Fruit fly (Drosophila melanogaster) whole organism, embryonic: ENCODE data around the gene Cyp4d14.

ENCODE experiments used
- Bteb2 ChIP-seq: fragments of 200-800 bp; sonication (Bioruptor generic); optimal IDR thresholded peaks from 2 replicates; lab custom pipeline; 2016; ENCODE audit warnings: missing biosample characterization, missing genetic modification characterization
- CG11695 ChIP-seq: fragments of 200-800 bp; sonication (Bioruptor generic); IDR thresholded peaks from 3 replicates; pipeline ENCODE4 v1.3.6; 2022; ENCODE audit warnings: missing biosample characterization, missing genetic modification characterization
- CG12299 ChIP-seq: fragments of 200-800 bp; sonication (Bioruptor generic); optimal IDR thresholded peaks from 2 replicates; lab custom pipeline; 2018; ENCODE audit warnings: missing biosample characterization, mild to moderate bottlenecking, missing genetic modification characterization
- CG13123 ChIP-seq: fragments of 200-800 bp; sonication (Bioruptor generic); optimal IDR thresholded peaks from 2 replicates; lab custom pipeline; 2016; ENCODE audit warnings: missing biosample characterization, missing genetic modification characterization
- CG15514 ChIP-seq: fragments of 200-800 bp; sonication (Bioruptor generic); optimal IDR thresholded peaks from 3 replicates; lab custom pipeline; 2017; ENCODE audit warnings: missing biosample characterization, missing genetic modification characterization, mild to moderate bottlenecking, moderate library complexity, missing genetic modification reagents
- CG1602 ChIP-seq: fragments of 200-800 bp; sonication (Bioruptor generic); optimal IDR thresholded peaks from 3 replicates; lab custom pipeline; 2016; ENCODE audit warnings: missing biosample characterization, missing genetic modification characterization
- CG1603 ChIP-seq: fragments of 200-800 bp; sonication (Bioruptor generic); optimal IDR thresholded peaks from 2 replicates; lab custom pipeline; 2019; ENCODE audit warnings: missing biosample characterization, mild to moderate bottlenecking, missing genetic modification characterization, moderate library complexity
- CG17359 ChIP-seq: fragments of 200-800 bp; sonication (Bioruptor generic); optimal IDR thresholded peaks from 3 replicates; lab custom pipeline; 2018; ENCODE audit warnings: missing biosample characterization, mild to moderate bottlenecking, missing genetic modification characterization, moderate library complexity
- CG17385 ChIP-seq: fragments of 200-800 bp; sonication (Bioruptor generic); optimal IDR thresholded peaks from 3 replicates; lab custom pipeline; 2018; ENCODE audit warnings: missing biosample characterization, mild to moderate bottlenecking, missing genetic modification characterization
- CG2129 ChIP-seq: fragments of 200-800 bp; sonication (Bioruptor generic); IDR thresholded peaks from 2 replicates; pipeline ENCODE4 v1.3.6; 2022; ENCODE audit warnings: missing biosample characterization, missing genetic modification characterization; ENCODE audit not compliant: partially characterized antibody
- CG30403 ChIP-seq: fragments of 200-800 bp; sonication (Bioruptor generic); optimal IDR thresholded peaks from 3 replicates; lab custom pipeline; 2016; ENCODE audit warnings: missing biosample characterization, missing genetic modification characterization
- CG3065 ChIP-seq: fragments of 200-800 bp; sonication (Bioruptor generic); optimal IDR thresholded peaks from 2 replicates; lab custom pipeline; 2016; ENCODE audit warnings: missing biosample characterization, missing genetic modification characterization
- CG31224 ChIP-seq: fragments of 200-800 bp; sonication (Bioruptor generic); IDR thresholded peaks from 2 replicates; pipeline ENCODE4 v1.3.6; 2022; ENCODE audit warnings: missing biosample characterization, missing genetic modification characterization
- CG33213 ChIP-seq: fragments of 200-800 bp; sonication (Bioruptor generic); optimal IDR thresholded peaks from 3 replicates; lab custom pipeline; 2016; ENCODE audit warnings: missing biosample characterization, missing genetic modification characterization
- CG34422 ChIP-seq: fragments of 200-800 bp; sonication (Bioruptor generic); IDR thresholded peaks from 3 replicates; pipeline ENCODE4 v1.3.6; 2022; ENCODE audit warnings: missing biosample characterization, missing genetic modification characterization
- CG3726 ChIP-seq: fragments of 200-800 bp; sonication (Bioruptor generic); IDR thresholded peaks from 3 replicates; pipeline ENCODE4, ENCODE4 v1.3.6; 2022; ENCODE audit warnings: missing biosample characterization, missing genetic modification characterization
- CG4404 ChIP-seq: fragments of 200-800 bp; sonication (Bioruptor generic); IDR thresholded peaks from 2 replicates; pipeline ENCODE4 v1.3.6; 2022; ENCODE audit warnings: missing biosample characterization, missing genetic modification characterization
- CG4854 ChIP-seq: fragments of 200-800 bp; sonication (Bioruptor generic); optimal IDR thresholded peaks from 2 replicates; lab custom pipeline; 2016; ENCODE audit warnings: missing biosample characterization, missing genetic modification characterization, inconsistent platforms
- CG8388 ChIP-seq: fragments of 200-800 bp; sonication (Bioruptor generic); optimal IDR thresholded peaks from 2 replicates; lab custom pipeline; 2019; ENCODE audit warnings: missing biosample characterization, mild to moderate bottlenecking, missing genetic modification characterization, moderate library complexity
- CG8944 ChIP-seq: fragments of 200-800 bp; sonication (Bioruptor generic); optimal IDR thresholded peaks from 3 replicates; lab custom pipeline; 2016; ENCODE audit warnings: missing biosample characterization, missing genetic modification characterization
- Dref ChIP-seq: fragments of 200-800 bp; sonication (Bioruptor generic); IDR thresholded peaks from 2 replicates; pipeline ENCODE4 v1.3.6; 2022; ENCODE audit warnings: missing biosample characterization, missing genetic modification characterization
- Drgx ChIP-seq: fragments of 200-800 bp; sonication (Bioruptor generic); IDR thresholded peaks from 2 replicates; pipeline ENCODE4 v1.3.6; 2022; ENCODE audit warnings: missing biosample characterization, missing genetic modification characterization
- ERR ChIP-seq: fragments of 200-800 bp; sonication (Bioruptor generic); optimal IDR thresholded peaks from 2 replicates; lab custom pipeline; 2016; ENCODE audit warnings: missing biosample characterization, missing genetic modification characterization
- Hey ChIP-seq: fragments of 200-800 bp; sonication (Bioruptor generic); optimal IDR thresholded peaks from 3 replicates; lab custom pipeline; 2018; ENCODE audit warnings: missing biosample characterization, mild to moderate bottlenecking, missing genetic modification characterization
- Mad ChIP-seq: fragments of 200-800 bp; sonication (Bioruptor generic); optimal IDR thresholded peaks from 2 replicates; lab custom pipeline; 2016; ENCODE audit warnings: missing biosample characterization, missing genetic modification characterization
- NC2β ChIP-seq: fragments of 200-800 bp; sonication (Bioruptor generic); optimal IDR thresholded peaks from 2 replicates; lab custom pipeline; 2016; ENCODE audit warnings: missing biosample characterization, missing genetic modification characterization
- Nf-YC ChIP-seq: fragments of 200-800 bp; optimal IDR thresholded peaks from 3 replicates; lab custom pipeline; 2019; ENCODE audit warnings: missing biosample characterization, mild to moderate bottlenecking, missing genetic modification characterization, moderate library complexity
- PHDP ChIP-seq: fragments of 200-800 bp; sonication (Bioruptor generic); optimal IDR thresholded peaks from 3 replicates; lab custom pipeline; 2018; ENCODE audit warnings: missing biosample characterization, mild to moderate bottlenecking, missing genetic modification characterization, moderate library complexity
- Trl ChIP-seq, 3 experiments: fragments of >200 bp in 2 of 3; fragments of 200-800 bp in 1 of 3; sonication (Bioruptor generic) in 1 of 3; optimal IDR thresholded peaks; 2 replicates in 1 of 3; 3 replicates in 2 of 3; lab custom pipeline; 2016 to 2017; ENCODE audit warnings: missing biosample characterization in 1 of 3, missing genetic modification characterization in 1 of 3
- Xrp1 ChIP-seq: fragments of 200-800 bp; sonication (Bioruptor generic); IDR thresholded peaks from 2 replicates; pipeline ENCODE4 v1.3.6; 2022; ENCODE audit warnings: missing biosample characterization, missing genetic modification characterization
- abd-A ChIP-seq: fragments of 200-800 bp; sonication (Bioruptor generic); optimal IDR thresholded peaks from 3 replicates; lab custom pipeline; 2019; ENCODE audit warnings: missing biosample characterization, mild to moderate bottlenecking, missing genetic modification characterization, moderate library complexity
- ara ChIP-seq: fragments of 200-800 bp; sonication (Bioruptor generic); IDR thresholded peaks from 2 replicates; pipeline ENCODE4 v1.3.6; 2022; ENCODE audit warnings: missing biosample characterization, missing genetic modification characterization
- bbx ChIP-seq: fragments of 200-800 bp; sonication (Bioruptor generic); IDR thresholded peaks from 2 replicates; pipeline ENCODE4 v1.3.6; 2022; ENCODE audit warnings: missing biosample characterization, missing genetic modification characterization; ENCODE audit not compliant: partially characterized antibody
- bowl ChIP-seq: fragments of 200-800 bp; sonication (Bioruptor generic); IDR thresholded peaks from 2 replicates; pipeline ENCODE4 v1.3.6; 2022; ENCODE audit warnings: missing biosample characterization, missing genetic modification characterization
- br ChIP-seq: fragments of >200 bp; optimal IDR thresholded peaks from 2 replicates; lab custom pipeline; 2017
- cad ChIP-seq: fragments of >200 bp; optimal IDR thresholded peaks from 2 replicates; lab custom pipeline; 2017; ENCODE audit warnings: missing biosample characterization, missing genetic modification characterization
- chm ChIP-seq: fragments of 200-800 bp; sonication (Bioruptor generic); IDR thresholded peaks from 2 replicates; pipeline ENCODE4 v1.3.6; 2022; ENCODE audit warnings: missing biosample characterization, missing genetic modification characterization
- crol ChIP-seq: fragments of 200-800 bp; sonication (Bioruptor generic); IDR thresholded peaks from 2 replicates; pipeline ENCODE4 v1.3.6; 2022; ENCODE audit warnings: missing biosample characterization, missing genetic modification characterization
- disco-r ChIP-seq: fragments of 200-800 bp; sonication (Bioruptor generic); optimal IDR thresholded peaks from 2 replicates; lab custom pipeline; 2016; ENCODE audit warnings: missing biosample characterization, missing genetic modification characterization
- gcm2 ChIP-seq: fragments of 200-800 bp; sonication (Bioruptor generic); optimal IDR thresholded peaks from 2 replicates; lab custom pipeline; 2016; ENCODE audit warnings: missing biosample characterization, missing genetic modification characterization
- inv ChIP-seq: fragments of 200-800 bp; sonication (Bioruptor generic); IDR thresholded peaks from 2 replicates; pipeline ENCODE4 v1.3.6; 2022; ENCODE audit warnings: missing biosample characterization, missing genetic modification characterization; ENCODE audit not compliant: partially characterized antibody
- knrl ChIP-seq: fragments of 200-800 bp; sonication (Bioruptor generic); IDR thresholded peaks from 3 replicates; pipeline ENCODE4 v1.3.6; 2022; ENCODE audit warnings: missing biosample characterization, missing genetic modification characterization; ENCODE audit not compliant: partially characterized antibody
- mam ChIP-seq: fragments of 200-800 bp; sonication (Bioruptor generic); optimal IDR thresholded peaks from 3 replicates; lab custom pipeline; 2016; ENCODE audit warnings: missing biosample characterization, missing genetic modification characterization
- nerfin-2 ChIP-seq: fragments of 200-800 bp; sonication (Bioruptor generic); IDR thresholded peaks from 2 replicates; pipeline ENCODE4 v1.3.6; 2022; ENCODE audit warnings: missing biosample characterization, missing genetic modification characterization; ENCODE audit not compliant: partially characterized antibody
- odd ChIP-seq: fragments of 200-800 bp; sonication (Bioruptor generic); optimal IDR thresholded peaks from 2 replicates; lab custom pipeline; 2017; ENCODE audit warnings: missing biosample characterization, mild to moderate bottlenecking, missing genetic modification characterization
- pb ChIP-seq: fragments of 200-800 bp; sonication (Bioruptor generic); optimal IDR thresholded peaks from 3 replicates; lab custom pipeline; 2016; ENCODE audit warnings: missing biosample characterization, missing genetic modification characterization
- pros ChIP-seq: fragments of 200-800 bp; sonication (Bioruptor generic); optimal IDR thresholded peaks from 3 replicates; lab custom pipeline; 2019; ENCODE audit warnings: missing biosample characterization, mild to moderate bottlenecking, missing genetic modification characterization, moderate library complexity
- ranshi ChIP-seq: fragments of 200-800 bp; sonication (Bioruptor generic); IDR thresholded peaks from 2 replicates; pipeline ENCODE4 v1.3.6; 2022; ENCODE audit warnings: missing biosample characterization, missing genetic modification characterization
- sim ChIP-seq: fragments of 200-800 bp; sonication (Bioruptor generic); IDR thresholded peaks from 2 replicates; pipeline ENCODE4 v1.3.6; 2022; ENCODE audit warnings: missing biosample characterization, missing genetic modification characterization
- slp2 ChIP-seq: fragments of 200-800 bp; sonication (Bioruptor generic); optimal IDR thresholded peaks from 2 replicates; lab custom pipeline; 2016; ENCODE audit warnings: missing biosample characterization, missing genetic modification characterization
- so ChIP-seq: fragments of 200-800 bp; sonication (Bioruptor generic); IDR thresholded peaks from 3 replicates; pipeline ENCODE4 v1.3.6; 2022; ENCODE audit warnings: missing biosample characterization, missing genetic modification characterization
- zfh1 ChIP-seq: fragments of 200-800 bp; sonication (Bioruptor generic); IDR thresholded peaks from 3 replicates; pipeline ENCODE4 v1.3.6; 2022; ENCODE audit warnings: missing biosample characterization, missing genetic modification characterization

The Cyp4d14 gene

dm6 chrX:2141854-2142216 is 33.3 kb downstream of the Cyp4d14 start (continued):
- TF ChIP-seq bbx (GFP tag; lab: Robert Waterston, UW), result no peak
- TF ChIP-seq CG8388 (GFP tag; lab: Kevin White, UChicago), result no peak
- TF ChIP-seq so, result no peak
- no peak for TF ChIP-seq CG4854 (GFP tag; lab: Kevin White, UChicago)
- peak; percentile 42 for TF ChIP-seq CG15514 (GFP tag; lab: Kevin White, UChicago)
- no peak for TF ChIP-seq CG2129 (GFP tag; lab: Robert Waterston, UW)
- TF ChIP-seq abd-A (tag; lab: Kevin White, UChicago), result no peak
- TF ChIP-seq sim (GFP tag; lab: Robert Waterston, UW), result no peak
- TF ChIP-seq CG1603 (tag; lab: Kevin White, UChicago), result peak; percentile 60
- TF ChIP-seq br (lab: Kevin White, UChicago), result no peak
- TF ChIP-seq inv (GFP tag; lab: Robert Waterston, UW), result no peak
- TF ChIP-seq mam (GFP tag; lab: Kevin White, UChicago), result no peak
- TF ChIP-seq gcm2 (GFP tag; lab: Kevin White, UChicago), result no peak
- TF ChIP-seq CG11695, result peak; percentile 48; the same call in 1 of the 3 replicates
- peak; percentile 66 for TF ChIP-seq Hey (tag; lab: Kevin White, UChicago)
- TF ChIP-seq slp2 (GFP tag; lab: Kevin White, UChicago), result peak; percentile 3
- no peak for TF ChIP-seq crol (GFP tag; lab: Robert Waterston, UW)
- TF ChIP-seq Bteb2, result no peak
- TF ChIP-seq PHDP (tag; lab: Kevin White, UChicago), result peak; percentile 54
- peak; percentile 21 for TF ChIP-seq Mad (GFP tag; lab: Kevin White, UChicago)
- TF ChIP-seq CG1602, result no peak
- no peak for TF ChIP-seq knrl (GFP tag; lab: Robert Waterston, UW)
- no peak for TF ChIP-seq cad (GFP tag; lab: Kevin White, UChicago)
- peak; percentile 30 for TF ChIP-seq Nf-YC (tag; lab: Kevin White, UChicago)
- no peak for TF ChIP-seq NC2β (GFP tag; lab: Kevin White, UChicago)
- no peak for TF ChIP-seq CG4404 (GFP tag; lab: Robert Waterston, UW)
- TF ChIP-seq pros (GFP tag; lab: Kevin White, UChicago), result no peak
- TF ChIP-seq CG17385, result peak; percentile 20
- TF ChIP-seq CG3726 (GFP tag; lab: Robert Waterston, UW), result no peak
- peak; percentile 28; the same call in 1 of the 3 replicates for TF ChIP-seq CG34422
- peak; percentile 71 for TF ChIP-seq odd (GFP tag; lab: Kevin White, UChicago)
- no peak for TF ChIP-seq CG12299 (tag; lab: Kevin White, UChicago)
- no peak for TF ChIP-seq Dref (GFP tag; lab: Robert Waterston, UW)
- peak; percentile 55 for TF ChIP-seq CG17359
- TF ChIP-seq ERR (GFP tag; lab: Kevin White, UChicago), result no peak
- no peak for TF ChIP-seq CG31224 (GFP tag; lab: Robert Waterston, UW)
- no peak for TF ChIP-seq bowl (GFP tag; lab: Robert Waterston, UW)
- no peak for TF ChIP-seq CG8944 (GFP tag; lab: Kevin White, UChicago)
- no peak for TF ChIP-seq Trl (optimal IDR thresholded peaks at IDR 0.05; lab: Kevin White, UChicago)
- peak; percentile 43 for TF ChIP-seq Trl (GFP tag; optimal IDR thresholded peaks at IDR 0.05; lab: Kevin White, UChicago)
- TF ChIP-seq ranshi (GFP tag; lab: Robert Waterston, UW), result peak; percentile 22; the same call in 1 of the 2 replicates
- 0 out of 3 replicates have a peak, but pooled peaks have one; percentile 10 for TF ChIP-seq zfh1
- peak; percentile 48 for TF ChIP-seq CG13123 (GFP tag; lab: Kevin White, UChicago)
- TF ChIP-seq CG33213 (GFP tag; lab: Kevin White, UChicago), result peak; percentile 22
- peak; percentile 51; the same call in 1 of the 2 replicates for TF ChIP-seq Drgx (GFP tag; lab: Robert Waterston, UW)
- TF ChIP-seq CG3065 (GFP tag; lab: Kevin White, UChicago), result no peak
- no peak for TF ChIP-seq nerfin-2 (GFP tag; lab: Robert Waterston, UW)
- TF ChIP-seq disco-r (GFP tag; lab: Kevin White, UChicago), result no peak
- TF ChIP-seq chm, result peak; percentile 75; the same call in 1 of the 2 replicates
- TF ChIP-seq CG30403 (GFP tag; lab: Kevin White, UChicago), result peak; percentile 48
- peak; percentile 39; the same call in 1 of the 2 replicates for TF ChIP-seq Xrp1
- TF ChIP-seq pb, result no peak
- TF ChIP-seq ara (GFP tag; lab: Robert Waterston, UW), result 0 out of 2 replicates have a peak, but pooled peaks have one; percentile 39
